Fruit fly (Drosophila melanogaster): Measurements from ENCODE around the gene CG1677.

dm6 chrX:7304798-7305447 is 100.7 kb downstream of the CG1677 start:
- no peak for TF ChIP-seq Scr (GFP tag; IDR thresholded peaks at IDR 0.05; ENCODE audit: partially characterized antibody)
- TF ChIP-seq Gsc (GFP tag; IDR thresholded peaks at IDR 0.05), result no peak
- no peak for TF ChIP-seq CG17568 (GFP tag; optimal IDR thresholded peaks at IDR 0.05)
- no peak for TF ChIP-seq h (optimal IDR thresholded peaks at IDR 0.05)

All from whole organism, embryonic.